Fruit fly (Drosophila melanogaster) whole organism, adult: ENCODE data around the gene Pcmt.
A peak's percentile ranks its signal among the peaks of the same experiment; 100 is the strongest.

Experiments
- CG7045 ChIP-seq: fragments of 200-800 bp; sonication (Bioruptor generic); optimal IDR thresholded peaks from 2 replicates; lab custom pipeline; 2017; ENCODE audit warnings: missing biosample characterization, mild to moderate bottlenecking, missing genetic modification characterization
- CG7101 ChIP-seq: fragments of 200-800 bp; sonication (Bioruptor generic); optimal IDR thresholded peaks from 2 replicates; lab custom pipeline; 2018; ENCODE audit warnings: missing biosample characterization, mild to moderate bottlenecking, missing genetic modification characterization, moderate library complexity
- Clk ChIP-seq: fragments of 200-800 bp; sonication (Bioruptor generic); optimal IDR thresholded peaks from 2 replicates; lab custom pipeline; 2017; ENCODE audit warnings: missing biosample characterization, missing genetic modification characterization

dm6 chr3R:5587863-5588519 is 33.9 kb upstream of the Pcmt start, which contains the start of gene CG2926:
- peak; percentile 26 for TF ChIP-seq CG7101 (tag; lab: Kevin White, UChicago)
- peak; percentile 12 for TF ChIP-seq Clk (GFP tag; lab: Kevin White, UChicago)
- peak; percentile 2 for TF ChIP-seq CG7045
